Fruit fly (Drosophila melanogaster): ENCODE results near the gene Ifrd1.

- TF ChIP-seq CG8478 (optimal IDR thresholded peaks at IDR 0.05) = no peak
- TF ChIP-seq psq (optimal IDR thresholded peaks at IDR 0.05) = no peak
- no peak for TF ChIP-seq Dll (optimal IDR thresholded peaks at IDR 0.05)
Measured at dm6 chr2L:2864601-2865000, 9.7 kb downstream of the Ifrd1 start.
